Worm (Caenorhabditis elegans): ENCODE results near the gene K04H4.5.

ce11 chrIII:9309840-9310239, 49.3 kb upstream of the K04H4.5 start:
- TF ChIP-seq ztf-11 (tag; optimal IDR thresholded peaks at IDR 0.05) (no peak), skn-1 (tag; optimal IDR thresholded peaks at IDR 0.05) (no peak), ceh-82 (tag; optimal IDR thresholded peaks at IDR 0.05) (no peak), snpc-4 (tag; optimal IDR thresholded peaks at IDR 0.05) (no peak), ama-1 (optimal IDR thresholded peaks at IDR 0.05) (no peak), D1046.2 (GFP tag; IDR thresholded peaks at IDR 0.05) (no peak), nhr-237 (tag; optimal IDR thresholded peaks at IDR 0.05) (no peak), zag-1 (tag; optimal IDR thresholded peaks at IDR 0.05) (no peak), daf-12 (tag; optimal IDR thresholded peaks at IDR 0.05) (no peak)

All from whole organism, L4 larva.